Worm (Caenorhabditis elegans) whole organism, L2 larva: ENCODE data around the gene B0416.7.

ENCODE experiments used
- R02D3.7 ChIP-seq: fragments of 150-350 bp; optimal IDR thresholded peaks from 2 replicates; lab custom pipeline; 2014; ENCODE audit warnings: missing biosample characterization, missing genetic modification characterization
- ceh-16 ChIP-seq: fragments of 150-350 bp; optimal IDR thresholded peaks from 2 replicates; lab custom pipeline; 2014; ENCODE audit warnings: missing biosample characterization, missing genetic modification characterization
- dmd-4 ChIP-seq: sonication (generic microtip); optimal IDR thresholded peaks from 2 replicates; lab custom pipeline; 2017; ENCODE audit warnings: missing biosample characterization, missing genetic modification characterization
- fos-1 ChIP-seq: fragments of 150-350 bp; optimal IDR thresholded peaks from 2 replicates; lab custom pipeline; 2014; ENCODE audit warnings: missing biosample characterization, missing genetic modification characterization
- gmeb-1 ChIP-seq: fragments of 150-350 bp; optimal IDR thresholded peaks from 2 replicates; lab custom pipeline; 2014; ENCODE audit warnings: missing biosample characterization, missing genetic modification characterization
- nhr-23 ChIP-seq: fragments of 150-350 bp; optimal IDR thresholded peaks from 2 replicates; lab custom pipeline; 2014; ENCODE audit warnings: missing biosample characterization, missing genetic modification reagents, missing genetic modification characterization
- nhr-77 ChIP-seq: fragments of 150-350 bp; optimal IDR thresholded peaks from 2 replicates; lab custom pipeline; 2014; ENCODE audit warnings: missing biosample characterization, missing genetic modification characterization
- skn-1 ChIP-seq: sonication (generic microtip); optimal IDR thresholded peaks from 2 replicates; lab custom pipeline; 2017; ENCODE audit warnings: missing biosample characterization, missing genetic modification characterization
- zag-1 ChIP-seq: fragments of 150-350 bp; optimal IDR thresholded peaks from 2 replicates; lab custom pipeline; 2014; ENCODE audit warnings: missing biosample characterization, missing genetic modification characterization

ce11 chrX:9274574-9274973 lies 23.2 kb downstream of the B0416.7 start, which contains the start of gene B0416.10:
- TF ChIP-seq R02D3.7 (tag; lab: Kevin White, UChicago) = no peak
- no peak for TF ChIP-seq nhr-77 (tag; lab: Kevin White, UChicago)
- no peak for TF ChIP-seq fos-1 (tag; lab: Kevin White, UChicago)
- no peak for TF ChIP-seq gmeb-1 (tag; lab: Kevin White, UChicago)
- no peak for TF ChIP-seq nhr-23 (tag; lab: Kevin White, UChicago)
- no peak for TF ChIP-seq dmd-4 (tag; lab: Kevin White, UChicago)
- TF ChIP-seq ceh-16 (tag; lab: Kevin White, UChicago) = no peak
- TF ChIP-seq skn-1 (tag; lab: Kevin White, UChicago) = no peak
- TF ChIP-seq zag-1 = no peak
